Fruit fly (Drosophila melanogaster) whole organism: ENCODE measurements around the gene RabGGTa.

Experiments used
- Dll ChIP-seq: fragments of >200 bp; optimal IDR thresholded peaks from 2 replicates; lab custom pipeline; 2017
- pan ChIP-seq: fragments of >200 bp; optimal IDR thresholded peaks from 2 replicates; lab custom pipeline; 2017
- psq ChIP-seq: fragments of >200 bp; optimal IDR thresholded peaks from 2 replicates; lab custom pipeline; 2017
- usp ChIP-seq: fragments of >200 bp; optimal IDR thresholded peaks from 2 replicates; lab custom pipeline; 2017; ENCODE audit warnings: missing biosample characterization, missing genetic modification characterization, mixed read lengths

DNA sequence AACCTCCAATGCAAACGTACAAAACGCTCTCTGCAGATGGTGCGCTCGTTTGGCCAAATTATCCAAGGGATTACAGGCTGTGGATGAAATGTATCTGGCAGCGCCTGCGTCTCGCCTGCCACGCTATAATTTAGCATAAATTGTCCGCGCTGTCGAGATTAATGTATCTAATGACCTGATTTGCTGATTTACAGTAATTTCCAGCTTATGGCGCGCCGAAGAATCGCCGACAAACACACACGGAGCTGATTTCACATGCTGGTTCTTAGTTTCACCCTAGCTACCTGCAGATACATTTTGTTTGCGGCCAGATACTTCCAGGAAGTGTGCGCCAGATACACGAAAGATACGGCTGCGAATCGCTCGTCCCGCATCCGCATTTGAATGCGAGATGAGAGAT lies 33.6 kb upstream of the RabGGTa start:
- no peak for TF ChIP-seq pan (lab: Kevin White, UChicago)
- no peak for TF ChIP-seq psq (lab: Kevin White, UChicago)
- TF ChIP-seq Dll (lab: Kevin White, UChicago): no peak
- TF ChIP-seq usp (GFP tag; lab: Kevin White, UChicago): no peak
